Fruit fly (Drosophila melanogaster) whole organism, wandering third instar larva: ENCODE measurements around the gene Rab35.

ENCODE experiments used
- CG32264 ChIP-seq: fragments of 200-800 bp; sonication (Bioruptor generic); optimal IDR thresholded peaks from 2 replicates; lab custom pipeline; 2016; ENCODE audit warnings: missing biosample characterization, missing genetic modification characterization
- CG9705 ChIP-seq: fragments of 200-800 bp; sonication (Bioruptor generic); optimal IDR thresholded peaks from 2 replicates; lab custom pipeline; 2018; ENCODE audit warnings: missing biosample characterization, mild to moderate bottlenecking, missing genetic modification characterization
- CrebA ChIP-seq: fragments of 200-800 bp; sonication (Bioruptor generic); optimal IDR thresholded peaks from 2 replicates; lab custom pipeline; 2016; ENCODE audit warnings: missing biosample characterization, mild to moderate bottlenecking, missing genetic modification characterization, borderline replicate concordance
- Dfd ChIP-seq: fragments of >200 bp; optimal IDR thresholded peaks from 2 replicates; lab custom pipeline; 2017; ENCODE audit warnings: missing biosample characterization, missing genetic modification characterization
- Dif ChIP-seq: fragments of 200-275, 200-300 bp; sonication (Bioruptor generic); optimal IDR thresholded peaks from 2 replicates; lab custom pipeline; 2018; ENCODE audit warnings: missing biosample characterization, missing genetic modification characterization; ENCODE audit not compliant: partially characterized antibody
- HLH106 ChIP-seq: fragments of 200-800 bp; optimal IDR thresholded peaks from 3 replicates; lab custom pipeline; 2019; ENCODE audit warnings: missing biosample characterization, mild to moderate bottlenecking, missing genetic modification characterization, moderate library complexity
- Hr83 ChIP-seq: fragments of 200-300 bp; sonication (Bioruptor generic); optimal IDR thresholded peaks from 2 replicates; lab custom pipeline; 2016; ENCODE audit warnings: missing biosample characterization, mild to moderate bottlenecking, missing genetic modification characterization, moderate library complexity; ENCODE audit not compliant: poor library complexity, severe bottlenecking
- Jra ChIP-seq: sonication (Bioruptor generic); optimal IDR thresholded peaks from 2 replicates; lab custom pipeline; 2016; ENCODE audit warnings: missing biosample characterization, missing genetic modification characterization
- Myc ChIP-seq: fragments of >200 bp; optimal IDR thresholded peaks from 2 replicates; lab custom pipeline; 2017
- OdsH ChIP-seq: fragments of 200-800 bp; sonication (Bioruptor generic); optimal IDR thresholded peaks from 2 replicates; lab custom pipeline; 2016; ENCODE audit warnings: missing biosample characterization, mild to moderate bottlenecking, missing genetic modification characterization
- Rel ChIP-seq, 2 experiments: fragments of 200-800 bp; sonication (Bioruptor generic) in 1 of 2; optimal IDR thresholded peaks; 2 replicates in 1 of 2; 3 replicates in 1 of 2; lab custom pipeline; 2016 to 2019; ENCODE audit warnings: mild to moderate bottlenecking in 2 of 2, missing biosample characterization in 2 of 2, missing genetic modification characterization in 2 of 2, moderate library complexity in 1 of 2
- Vsx2 ChIP-seq: fragments of 200-300, 225-300 bp; sonication (Bioruptor generic); optimal IDR thresholded peaks from 2 replicates; lab custom pipeline; 2018; ENCODE audit warnings: missing biosample characterization, missing genetic modification characterization; ENCODE audit not compliant: partially characterized antibody
- brk ChIP-seq: fragments of 200-800 bp; sonication (Bioruptor generic); optimal IDR thresholded peaks from 2 replicates; lab custom pipeline; 2016; ENCODE audit warnings: missing biosample characterization, mild to moderate bottlenecking, missing genetic modification characterization
- dl ChIP-seq, 2 experiments: fragments of 175-275, 200-275 bp in 1 of 2; fragments of 200-275 bp in 1 of 2; sonication (Bioruptor generic); optimal IDR thresholded peaks; lab custom pipeline; 2018; ENCODE audit warnings: mild to moderate bottlenecking in 2 of 2, missing biosample characterization in 2 of 2, missing genetic modification characterization in 2 of 2, moderate library complexity in 2 of 2; ENCODE audit not compliant: partially characterized antibody in 2 of 2, insufficient read depth in 1 of 2
- dmrt93B ChIP-seq: fragments of 200-800 bp; sonication (Bioruptor generic); optimal IDR thresholded peaks from 2 replicates; lab custom pipeline; 2018; ENCODE audit warnings: missing biosample characterization, mild to moderate bottlenecking, missing genetic modification characterization
- dsf ChIP-seq: sonication (Bioruptor generic); optimal IDR thresholded peaks from 2 replicates; lab custom pipeline; 2016; ENCODE audit warnings: missing biosample characterization, missing genetic modification characterization, borderline replicate concordance
- ey ChIP-seq: fragments of 200-800 bp; sonication (Bioruptor generic); optimal IDR thresholded peaks from 2 replicates; lab custom pipeline; 2016; ENCODE audit warnings: missing biosample characterization, missing genetic modification characterization
- foxo ChIP-seq, 2 experiments: fragments of 200-800 bp; sonication (Bioruptor generic); optimal IDR thresholded peaks; 2 replicates in 1 of 2; 3 replicates in 1 of 2; lab custom pipeline; 2016 to 2017; ENCODE audit warnings: missing biosample characterization in 2 of 2, missing genetic modification characterization in 2 of 2
- h ChIP-seq: fragments of 200-800 bp; sonication (Bioruptor generic); optimal IDR thresholded peaks from 3 replicates; lab custom pipeline; 2016; ENCODE audit warnings: missing biosample characterization, mild to moderate bottlenecking, missing genetic modification characterization
- lola ChIP-seq: fragments of >200 bp; optimal IDR thresholded peaks from 2 replicates; lab custom pipeline; 2017; ENCODE audit warnings: missing biosample characterization, missing genetic modification characterization
- rgr ChIP-seq: fragments of 200-800 bp; sonication (Bioruptor generic); optimal IDR thresholded peaks from 3 replicates; lab custom pipeline; 2016; ENCODE audit warnings: missing biosample characterization, mild to moderate bottlenecking, missing genetic modification characterization
- sage ChIP-seq: fragments of 200-800 bp; sonication (Bioruptor generic); optimal IDR thresholded peaks from 2 replicates; lab custom pipeline; 2016; ENCODE audit warnings: missing biosample characterization, mild to moderate bottlenecking, missing genetic modification characterization
- sv ChIP-seq: fragments of 200-800 bp; sonication (Bioruptor generic); optimal IDR thresholded peaks from 3 replicates; lab custom pipeline; 2016; ENCODE audit warnings: missing biosample characterization, missing genetic modification characterization
- tai ChIP-seq: sonication (Bioruptor generic); optimal IDR thresholded peaks from 2 replicates; lab custom pipeline; 2016; ENCODE audit warnings: missing biosample characterization, missing genetic modification characterization
- usp ChIP-seq: fragments of >200 bp; optimal IDR thresholded peaks from 2 replicates; lab custom pipeline; 2017; ENCODE audit warnings: missing biosample characterization, missing genetic modification characterization
- woc ChIP-seq: sonication (Bioruptor generic); optimal IDR thresholded peaks from 2 replicates; lab custom pipeline; 2016; ENCODE audit warnings: missing biosample characterization, mild to moderate bottlenecking, missing genetic modification characterization

Gene Rab35

DNA sequence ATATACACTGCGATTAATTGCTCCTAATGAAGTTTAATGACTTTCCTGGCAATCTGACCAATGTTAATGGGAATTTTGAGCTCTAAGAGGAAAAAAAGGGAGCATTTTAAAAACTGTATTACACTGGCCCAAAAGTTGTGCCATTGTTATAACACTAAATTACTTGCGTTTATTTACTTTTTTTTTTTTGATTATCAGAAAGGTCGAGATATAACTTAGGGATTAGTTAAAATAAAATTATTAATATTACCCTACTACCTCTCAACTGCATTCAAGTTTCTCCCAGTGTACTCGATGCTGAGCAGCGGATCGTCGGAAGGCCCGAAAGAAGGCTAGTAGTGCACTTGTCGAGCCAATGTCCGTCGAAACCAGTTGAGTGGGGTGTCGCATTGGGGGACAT is 29.2 kb downstream of the Rab35 start:
- TF ChIP-seq Jra (GFP tag; lab: Kevin White, UChicago), result no peak
- no peak for TF ChIP-seq OdsH (GFP tag; lab: Kevin White, UChicago)
- TF ChIP-seq Dfd (GFP tag; lab: Kevin White, UChicago), result no peak
- no peak for TF ChIP-seq CG9705
- TF ChIP-seq CG32264 (GFP tag; lab: Kevin White, UChicago), result no peak
- no peak for TF ChIP-seq Hr83 (GFP tag; lab: Kevin White, UChicago)
- no peak for TF ChIP-seq tai (GFP tag; lab: Kevin White, UChicago)
- no peak for TF ChIP-seq dl (GFP tag; optimal IDR thresholded peaks at IDR 0.05; lab: Kevin White, UChicago; ENCODE audit: insufficient read depth in 1 of 2, partially characterized antibody in 2 of 2)
- no peak for TF ChIP-seq Myc (lab: Kevin White, UChicago)
- TF ChIP-seq Dif (GFP tag; lab: Kevin White, UChicago), result no peak
- no peak for TF ChIP-seq CrebA
- no peak for TF ChIP-seq sv
- no peak for TF ChIP-seq usp (GFP tag; lab: Kevin White, UChicago)
- TF ChIP-seq ey, result no peak
- TF ChIP-seq dsf (GFP tag; lab: Kevin White, UChicago), result no peak
- TF ChIP-seq Rel (GFP tag; optimal IDR thresholded peaks at IDR 0.05; lab: Kevin White, UChicago), result no peak
- no peak for TF ChIP-seq Rel (tag; optimal IDR thresholded peaks at IDR 0.05; lab: Kevin White, UChicago)
- TF ChIP-seq foxo (GFP tag; optimal IDR thresholded peaks at IDR 0.05; lab: Kevin White, UChicago), result no peak

- no peak for TF ChIP-seq rgr (GFP tag; lab: Kevin White, UChicago)
- no peak for TF ChIP-seq Jra (GFP tag; lab: Kevin White, UChicago)
- TF ChIP-seq lola, result no peak
- TF ChIP-seq, all 38 proteins: peak for 0
Observed at dm6 chrX:20129554-20129953, 30.1 kb downstream of the Rab35 start.

dm6 chrX:20122153-20122552 is 37.5 kb downstream of the Rab35 start, which contains the start of gene CG34331:
CG34331 (plus strand) TSS chrX:20122453.
- TF ChIP-seq rgr (GFP tag; lab: Kevin White, UChicago), result no peak
- no peak for TF ChIP-seq brk (GFP tag; lab: Kevin White, UChicago)
- no peak for TF ChIP-seq CG9705
- no peak for TF ChIP-seq sage (GFP tag; lab: Kevin White, UChicago)
- no peak for TF ChIP-seq Jra (GFP tag; lab: Kevin White, UChicago)
- no peak for TF ChIP-seq CG32264 (GFP tag; lab: Kevin White, UChicago)
- TF ChIP-seq dmrt93B, result no peak
- no peak for TF ChIP-seq lola
- no peak for TF ChIP-seq Vsx2 (GFP tag; lab: Kevin White, UChicago)
- no peak for TF ChIP-seq Hr83 (GFP tag; lab: Kevin White, UChicago)
- TF ChIP-seq dsf (GFP tag; lab: Kevin White, UChicago), result no peak
- TF ChIP-seq HLH106 (tag; lab: Kevin White, UChicago), result no peak
- no peak for TF ChIP-seq Dif (GFP tag; lab: Kevin White, UChicago)

DNA sequence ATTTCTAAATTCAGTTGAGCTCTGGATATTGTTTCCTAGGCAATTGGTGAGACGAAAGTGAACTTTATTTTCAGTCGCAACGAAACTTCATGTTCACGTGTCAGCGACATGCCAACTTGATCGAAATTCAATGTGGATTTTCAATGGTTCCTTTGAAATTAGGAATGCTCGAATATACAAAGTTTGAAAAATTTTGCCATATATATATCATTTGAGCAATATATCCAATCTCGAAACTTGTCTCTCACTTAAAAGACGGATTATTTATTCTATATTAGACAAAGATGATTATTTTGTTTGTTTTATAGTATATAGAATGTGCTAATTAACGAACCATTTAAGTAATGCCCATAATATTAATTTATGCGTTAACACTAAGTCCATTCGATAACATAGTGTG is 49.2 kb downstream of the Rab35 start, which contains the start of gene karr:
karr (minus strand) TSS at position 101 of the 400 bp plus-strand sequence.
- TF ChIP-seq woc (GFP tag; lab: Kevin White, UChicago) (no peak), dsf (GFP tag; lab: Kevin White, UChicago) (no peak), usp (GFP tag; lab: Kevin White, UChicago) (no peak), h (GFP tag; lab: Kevin White, UChicago) (no peak)
